Fruit fly (Drosophila melanogaster): ENCODE data around the gene CG31036.

CG31036 gene

dm6 chr3R:29894393-29894792 is 13.5 kb upstream of the CG31036 start (continued):
- TF ChIP-seq CG31627 (GFP tag; optimal IDR thresholded peaks at IDR 0.05) (no peak), Eip75B (GFP tag; optimal IDR thresholded peaks at IDR 0.05) (no peak), Sox15 (GFP tag; optimal IDR thresholded peaks at IDR 0.05) (no peak), Hr39 (GFP tag; optimal IDR thresholded peaks at IDR 0.05) (no peak), salr (GFP tag; optimal IDR thresholded peaks at IDR 0.05) (peak in 1 of 2 experiments; percentile 25), Hr4 (GFP tag; optimal IDR thresholded peaks at IDR 0.05) (peak; percentile 79), CG34406 (GFP tag; optimal IDR thresholded peaks at IDR 0.05) (no peak), Ets21C (GFP tag; optimal IDR thresholded peaks at IDR 0.05) (no peak), CG9139 (GFP tag; optimal IDR thresholded peaks at IDR 0.05) (no peak), Gug (GFP tag; IDR thresholded peaks at IDR 0.05) (peak; percentile 80), CG32006 (GFP tag; optimal IDR thresholded peaks at IDR 0.05) (peak; percentile 60), eg (GFP tag; IDR thresholded peaks at IDR 0.05) (peak; percentile 78), cyc (GFP tag; optimal IDR thresholded peaks at IDR 0.05) (no peak), fd59A (GFP tag; optimal IDR thresholded peaks at IDR 0.05) (no peak), net (GFP tag; optimal IDR thresholded peaks at IDR 0.05) (no peak), Hr38 (GFP tag; optimal IDR thresholded peaks at IDR 0.05) (no peak), CG6163 (GFP tag; IDR thresholded peaks at IDR 0.05) (peak; percentile 34; the same call in 2 of the 3 replicates), vri (GFP tag; optimal IDR thresholded peaks at IDR 0.05) (no peak), CG8119 (GFP tag; IDR thresholded peaks at IDR 0.05) (peak; percentile 83), Sox102F (GFP tag; optimal IDR thresholded peaks at IDR 0.05) (no peak), fkh (GFP tag; optimal IDR thresholded peaks at IDR 0.05) (no peak), fd85E (GFP tag; optimal IDR thresholded peaks at IDR 0.05) (no peak), CG1621 (tag; optimal IDR thresholded peaks at IDR 0.05) (no peak), dsx (GFP tag; optimal IDR thresholded peaks at IDR 0.05; ENCODE audit: poor library complexity, severe bottlenecking) (no peak), OdsH (GFP tag; optimal IDR thresholded peaks at IDR 0.05) (peak; percentile 30), Sox14 (GFP tag; optimal IDR thresholded peaks at IDR 0.05) (no peak), Lpt (GFP tag; optimal IDR thresholded peaks at IDR 0.05) (no peak), lz (GFP tag; optimal IDR thresholded peaks at IDR 0.05) (no peak), Blimp-1 (GFP tag; optimal IDR thresholded peaks at IDR 0.05) (no peak)

dm6 chr3R:29898588-29898987 is 9.3 kb upstream of the CG31036 start:
- TF ChIP-seq CG32006 (GFP tag; optimal IDR thresholded peaks at IDR 0.05): peak; percentile 46
- no peak for TF ChIP-seq ss (GFP tag; optimal IDR thresholded peaks at IDR 0.05)
- peak; percentile 59 for TF ChIP-seq CG15336 (GFP tag; IDR thresholded peaks at IDR 0.05)
- no peak for TF ChIP-seq CG6163 (GFP tag; IDR thresholded peaks at IDR 0.05)
- no peak for TF ChIP-seq Smox (GFP tag; optimal IDR thresholded peaks at IDR 0.05)
- no peak for TF ChIP-seq CG8319 (GFP tag; optimal IDR thresholded peaks at IDR 0.05)
- TF ChIP-seq Eip78C (GFP tag): no peak
- TF ChIP-seq CG9139 (GFP tag; optimal IDR thresholded peaks at IDR 0.05): no peak
- TF ChIP-seq CG11294 (GFP tag; IDR thresholded peaks at IDR 0.05): peak; percentile 45
- no peak for TF ChIP-seq achi (GFP tag; optimal IDR thresholded peaks at IDR 0.05)
- no peak for TF ChIP-seq lz (GFP tag; optimal IDR thresholded peaks at IDR 0.05)
- peak; percentile 54; the same call in 1 of the 3 replicates for TF ChIP-seq CG8119 (GFP tag; IDR thresholded peaks at IDR 0.05)
- TF ChIP-seq eg (GFP tag; IDR thresholded peaks at IDR 0.05): peak; percentile 31; the same call in 1 of the 3 replicates
- TF ChIP-seq CG6276 (GFP tag; optimal IDR thresholded peaks at IDR 0.05): peak; percentile 20
- no peak for TF ChIP-seq Sox102F (GFP tag; optimal IDR thresholded peaks at IDR 0.05)
- no peak for TF ChIP-seq CG31627 (GFP tag; optimal IDR thresholded peaks at IDR 0.05)
- TF ChIP-seq svp (GFP tag): no peak
- TF ChIP-seq CG10669 (GFP tag; optimal IDR thresholded peaks at IDR 0.05): no peak
- no peak for TF ChIP-seq Eip75B (GFP tag; optimal IDR thresholded peaks at IDR 0.05)
- TF ChIP-seq dac (GFP tag; optimal IDR thresholded peaks at IDR 0.05): no peak
- no peak for TF ChIP-seq fd85E (GFP tag; optimal IDR thresholded peaks at IDR 0.05)
- TF ChIP-seq esn (GFP tag; optimal IDR thresholded peaks at IDR 0.05): no peak
- no peak for TF ChIP-seq CG4318 (GFP tag; optimal IDR thresholded peaks at IDR 0.05)
- TF ChIP-seq Hr4 (GFP tag; optimal IDR thresholded peaks at IDR 0.05): peak; percentile 46

All from whole organism, prepupa.